ENCODE assay signal across 1 worm cellular context in the genomic region with DNA sequence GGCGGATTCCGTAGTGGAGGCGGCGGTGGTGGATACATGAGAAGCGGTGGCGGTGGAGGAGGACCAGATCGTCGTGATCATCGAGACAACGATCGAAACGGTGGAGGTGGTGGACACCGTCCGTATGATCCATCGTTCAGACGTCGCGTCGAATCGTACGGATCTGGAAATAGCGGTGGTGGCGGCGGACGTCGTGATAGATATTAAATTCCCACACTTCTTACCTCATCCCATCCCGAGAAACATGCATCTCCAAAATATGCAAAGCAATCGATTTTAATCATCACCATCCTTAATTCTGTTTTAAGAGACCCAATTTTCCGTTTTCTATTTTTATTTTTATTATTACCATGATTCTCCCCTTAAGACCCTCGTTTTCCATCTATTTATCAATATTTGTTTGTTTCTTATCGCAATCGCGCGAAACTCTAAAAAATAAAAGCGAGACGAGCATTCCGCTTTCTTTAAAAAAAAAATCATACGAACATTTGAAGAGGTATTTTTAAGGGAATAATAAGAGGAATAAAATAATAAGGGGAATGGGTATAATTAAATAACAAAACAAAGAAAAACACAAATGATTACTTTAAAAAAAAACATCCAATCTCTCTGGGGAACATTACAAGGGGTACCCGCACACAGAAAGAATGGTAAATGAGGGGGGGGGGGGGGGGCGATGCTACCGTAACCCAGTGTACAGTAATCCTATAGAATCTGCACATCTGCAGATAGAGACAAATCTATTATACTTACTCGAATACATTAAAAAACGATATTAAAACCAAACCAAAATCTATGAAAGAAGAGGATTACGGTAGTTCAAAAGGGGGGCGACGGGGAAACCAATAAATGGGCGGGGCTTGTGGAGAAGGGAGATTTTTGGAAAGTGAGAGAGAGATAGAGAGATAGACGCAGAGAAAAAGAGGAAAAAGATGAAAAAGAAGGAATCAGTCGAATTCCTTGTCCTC.
TF ChIP-seq lines count a peak whose summit lies in the region.

No protein-coding gene starts in this region.

TF ChIP-seq in whole organism, L4 larva, 104 proteins besides CTCF, POLR2A, EP300 and RAD21 (continued from another document):
- TF ChIP-seq ceh-32 (tag; optimal IDR thresholded peaks at IDR 0.05; lab: Kevin White, UChicago; ENCODE audit: poor library complexity) (no peak), mes-2 (tag; optimal IDR thresholded peaks at IDR 0.05; lab: Kevin White, UChicago; ENCODE audit: poor library complexity, severe bottlenecking) (peak; percentile 40), nhr-237 (tag; optimal IDR thresholded peaks at IDR 0.05; lab: Kevin White, UChicago) (no peak), mep-1 (tag; optimal IDR thresholded peaks at IDR 0.05; lab: Kevin White, UChicago) (peak; percentile 38), nhr-6 (tag; optimal IDR thresholded peaks at IDR 0.05; lab: Kevin White, UChicago) (no peak), lin-15B (tag; optimal IDR thresholded peaks at IDR 0.05; lab: Kevin White, UChicago) (no peak), Y75B8A.6 (GFP tag; IDR thresholded peaks at IDR 0.05; lab: Robert Waterston, UW) (no peak), F26F4.8 (GFP tag; conservative IDR thresholded peaks at IDR 0.05; lab: Robert Waterston, UW) (no peak), pqm-1 (tag; optimal IDR thresholded peaks at IDR 0.05; lab: Kevin White, UChicago) (no peak), lin-29 (GFP tag; IDR thresholded peaks at IDR 0.05; lab: Robert Waterston, UW) (no peak), aly-2 (tag; optimal IDR thresholded peaks at IDR 0.05; lab: Kevin White, UChicago) (peak; percentile 34), egl-43 (GFP tag; IDR thresholded peaks at IDR 0.05; lab: Robert Waterston, UW) (peak; percentile 76; the same call in 1 of the 2 replicates), ZK337.2 (GFP tag; IDR thresholded peaks at IDR 0.05; lab: Robert Waterston, UW) (0 out of 2 replicates have a peak, but pooled peaks have one; percentile 10), nhr-11 (tag; optimal IDR thresholded peaks at IDR 0.05; lab: Kevin White, UChicago) (no peak), aha-1 (tag; lab: Kevin White, UChicago) (peak; percentile 77), sdz-12 (GFP tag; optimal IDR thresholded peaks at IDR 0.05; lab: Kevin White, UChicago) (peak; percentile 32), lim-7 (GFP tag; IDR thresholded peaks at IDR 0.05; lab: Robert Waterston, UW) (peak; percentile 56), nhr-48 (tag; optimal IDR thresholded peaks at IDR 0.05; lab: Kevin White, UChicago) (peak; percentile 2), skn-1 (tag; optimal IDR thresholded peaks at IDR 0.05; lab: Kevin White, UChicago) (no peak), tra-1 (GFP tag; IDR thresholded peaks at IDR 0.05; lab: Robert Waterston, UW) (peak; percentile 53; the same call in 1 of the 2 replicates), arid-1 (GFP tag; conservative IDR thresholded peaks at IDR 0.05; lab: Robert Waterston, UW) (peak; percentile 48; the same call in 1 of the 2 replicates), snpc-1.2 (GFP tag; IDR thresholded peaks at IDR 0.05; lab: Robert Waterston, UW) (peak; percentile 69), lin-38 (GFP tag; IDR thresholded peaks at IDR 0.05; lab: Robert Waterston, UW) (peak; percentile 53), nhr-77 (tag; optimal IDR thresholded peaks at IDR 0.05; lab: Kevin White, UChicago) (peak; percentile 11), hlh-30 (tag; optimal IDR thresholded peaks at IDR 0.05; lab: Kevin White, UChicago; ENCODE audit: insufficient read depth) (no peak), dpl-1 (GFP tag; optimal IDR thresholded peaks at IDR 0.05; lab: Kevin White, UChicago) (no peak), tag-97 (GFP tag; IDR thresholded peaks at IDR 0.05; lab: Robert Waterston, UW) (no peak), hif-1 (tag; optimal IDR thresholded peaks at IDR 0.05; lab: Kevin White, UChicago) (peak in 1 of 2 experiments; percentile 30), ceh-20 (GFP tag; IDR thresholded peaks at IDR 0.05; lab: Robert Waterston, UW) (peak; percentile 58), fos-1 (tag; optimal IDR thresholded peaks at IDR 0.05; lab: Kevin White, UChicago) (no peak), mdt-29 (GFP tag; IDR thresholded peaks at IDR 0.05; lab: Robert Waterston, UW) (peak; percentile 69), dve-1 (tag; optimal IDR thresholded peaks at IDR 0.05; lab: Kevin White, UChicago; ENCODE audit: insufficient read depth) (peak; percentile 18), unc-62 (GFP tag; optimal IDR thresholded peaks at IDR 0.05 in 1 of 2; lab: Kevin White, UChicago) (no peak), unc-62 (tag; optimal IDR thresholded peaks at IDR 0.05; lab: Kevin White, UChicago) (no peak), T26A8.4 (GFP tag; IDR thresholded peaks at IDR 0.05; lab: Robert Waterston, UW) (peak; percentile 57; the same call in 1 of the 2 replicates), mxl-3 (GFP tag; optimal IDR thresholded peaks at IDR 0.05; lab: Kevin White, UChicago) (no peak), attf-4 (tag; optimal IDR thresholded peaks at IDR 0.05; lab: Kevin White, UChicago) (no peak), dmd-6 (GFP tag; IDR thresholded peaks at IDR 0.05; lab: Robert Waterston, UW) (peak; percentile 16; the same call in 1 of the 2 replicates), egl-27 (tag; optimal IDR thresholded peaks at IDR 0.05; lab: Kevin White, UChicago) (no peak), zag-1 (tag; optimal IDR thresholded peaks at IDR 0.05; lab: Kevin White, UChicago) (no peak), hmg-1.1 (GFP tag; IDR thresholded peaks at IDR 0.05; lab: Robert Waterston, UW) (peak; percentile 41; the same call in 1 of the 2 replicates), R02D3.7 (tag; optimal IDR thresholded peaks at IDR 0.05; lab: Kevin White, UChicago) (no peak), F10B5.3 (tag; optimal IDR thresholded peaks at IDR 0.05; lab: Kevin White, UChicago) (no peak), snpc-4 (tag; optimal IDR thresholded peaks at IDR 0.05; lab: Kevin White, UChicago) (no peak), F37D6.2 (tag; optimal IDR thresholded peaks at IDR 0.05; lab: Kevin White, UChicago) (no peak), zip-2 (tag; optimal IDR thresholded peaks at IDR 0.05; lab: Kevin White, UChicago) (no peak), rbr-2 (tag; optimal IDR thresholded peaks at IDR 0.05; lab: Kevin White, UChicago) (no peak)
